Fruit fly (Drosophila melanogaster): ENCODE results near the gene Reepl1.

DNA sequence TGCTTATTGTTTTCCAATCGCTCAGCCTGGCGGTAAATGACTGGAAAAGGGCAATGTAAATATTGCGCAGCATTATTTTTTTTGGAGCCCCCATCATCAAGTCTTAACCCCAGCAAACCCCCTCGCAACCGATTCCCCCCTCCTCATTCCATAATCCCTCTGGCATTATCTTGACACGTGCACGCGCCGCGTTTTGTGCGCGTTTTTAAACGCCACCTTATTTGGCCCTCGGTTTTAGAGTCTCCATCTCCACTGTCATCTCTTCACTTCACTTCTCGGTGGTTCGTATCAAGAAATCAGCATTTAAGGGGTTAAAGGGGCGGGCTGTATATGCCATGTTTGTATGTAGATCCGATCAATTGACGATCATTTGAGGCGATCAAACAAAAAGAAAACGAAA, 25.6 kb upstream of the Reepl1 start:
- TF ChIP-seq toe (GFP tag; optimal IDR thresholded peaks at IDR 0.05) (no peak), Crg-1 (GFP tag; optimal IDR thresholded peaks at IDR 0.05) (no peak), CG12768 (GFP tag; optimal IDR thresholded peaks at IDR 0.05) (no peak), CG7101 (tag; optimal IDR thresholded peaks at IDR 0.05) (no peak), kay (GFP tag; ENCODE audit: borderline replicate concordance) (no peak), CG14711 (tag; optimal IDR thresholded peaks at IDR 0.05) (no peak), Clk (GFP tag; optimal IDR thresholded peaks at IDR 0.05) (no peak), cic (GFP tag; optimal IDR thresholded peaks at IDR 0.05) (no peak), CG5204 (GFP tag; optimal IDR thresholded peaks at IDR 0.05) (no peak), bab1 (GFP tag; optimal IDR thresholded peaks at IDR 0.05) (no peak), ovo (GFP tag; optimal IDR thresholded peaks at IDR 0.05) (no peak)
